Comparison of ENCODE assay signal across 4 worm cellular contexts in the genomic region with DNA sequence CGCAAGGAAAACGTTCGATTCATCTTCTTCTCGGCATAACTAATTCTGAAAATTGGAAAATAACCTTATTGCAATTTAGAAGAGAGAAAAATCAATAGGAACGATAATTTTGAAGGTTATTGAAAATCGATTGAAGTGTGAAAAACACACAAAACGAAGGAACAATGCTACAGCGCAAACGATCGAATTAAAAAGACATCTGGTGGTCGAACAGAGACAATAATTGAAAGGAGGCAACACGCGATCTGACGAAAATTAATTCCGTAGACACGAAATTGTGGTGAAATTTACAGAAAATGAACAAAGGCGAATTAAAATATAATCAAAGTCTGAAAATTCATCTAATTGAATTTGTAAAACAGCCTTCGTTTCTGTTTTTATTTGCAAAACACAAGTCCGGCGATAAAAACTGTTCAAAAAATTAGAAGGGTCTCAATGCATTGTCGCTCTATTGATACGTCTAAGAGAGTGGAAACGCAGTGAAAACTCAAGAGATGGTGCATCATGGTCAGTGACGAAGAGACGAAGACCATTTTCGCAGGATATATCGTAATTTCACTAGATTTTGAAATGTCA.
TF ChIP-seq lines count a peak whose summit lies in the region.

A gene (minus strand): TSS at position 51 of the 576 bp plus-strand sequence.

TF ChIP-seq in whole organism, L2 larva, 48 proteins besides CTCF, POLR2A, EP300 and RAD21 (continues in another document):
- TF ChIP-seq nhr-12 (tag; optimal IDR thresholded peaks at IDR 0.05; lab: Kevin White, UChicago): no peak
- TF ChIP-seq mbf-1 (tag; optimal IDR thresholded peaks at IDR 0.05; lab: Kevin White, UChicago): no peak
- no peak for TF ChIP-seq skn-1 (tag; optimal IDR thresholded peaks at IDR 0.05; lab: Kevin White, UChicago)
- no peak for TF ChIP-seq nhr-10 (tag; optimal IDR thresholded peaks at IDR 0.05; lab: Kevin White, UChicago)
- peak; percentile 37 for TF ChIP-seq Y55F3AM.14 (GFP tag; optimal IDR thresholded peaks at IDR 0.05; lab: Kevin White, UChicago)
- TF ChIP-seq sma-9 (GFP tag; optimal IDR thresholded peaks at IDR 0.05; lab: Kevin White, UChicago): peak; percentile 62
- TF ChIP-seq sma-9 (tag; optimal IDR thresholded peaks at IDR 0.05; lab: Kevin White, UChicago): no peak
- TF ChIP-seq nhr-23 (tag; optimal IDR thresholded peaks at IDR 0.05; lab: Kevin White, UChicago): no peak
- no peak for TF ChIP-seq lin-39 (tag; optimal IDR thresholded peaks at IDR 0.05; lab: Kevin White, UChicago)
- peak; percentile 74 for TF ChIP-seq crh-2 (tag; optimal IDR thresholded peaks at IDR 0.05; lab: Kevin White, UChicago)
- TF ChIP-seq nhr-129 (tag; optimal IDR thresholded peaks at IDR 0.05; lab: Kevin White, UChicago): peak; percentile 90
- TF ChIP-seq ZK546.5 (tag; optimal IDR thresholded peaks at IDR 0.05; lab: Kevin White, UChicago): no peak
- no peak for TF ChIP-seq unc-62 (GFP tag; optimal IDR thresholded peaks at IDR 0.05; lab: Kevin White, UChicago)
- peak; percentile 38 to 85 for TF ChIP-seq lsy-2 (tag; optimal IDR thresholded peaks at IDR 0.05; lab: Kevin White, UChicago)
- no peak for TF ChIP-seq dmd-4 (tag; optimal IDR thresholded peaks at IDR 0.05; lab: Kevin White, UChicago)
- peak; percentile 55 for TF ChIP-seq egl-27 (tag; optimal IDR thresholded peaks at IDR 0.05; lab: Kevin White, UChicago)
- no peak for TF ChIP-seq nhr-77 (tag; optimal IDR thresholded peaks at IDR 0.05; lab: Kevin White, UChicago)
- TF ChIP-seq C34F6.9 (tag; optimal IDR thresholded peaks at IDR 0.05; lab: Kevin White, UChicago): peak; percentile 93
- TF ChIP-seq alr-1 (tag; optimal IDR thresholded peaks at IDR 0.05; lab: Kevin White, UChicago): no peak
- no peak for TF ChIP-seq nhr-11 (tag; optimal IDR thresholded peaks at IDR 0.05; lab: Kevin White, UChicago)
- TF ChIP-seq sma-3 (GFP tag; optimal IDR thresholded peaks at IDR 0.05; lab: Kevin White, UChicago): peak; percentile 93
- TF ChIP-seq lin-13 (GFP tag; optimal IDR thresholded peaks at IDR 0.05; lab: Kevin White, UChicago): peak; percentile 84

TF ChIP-seq in whole organism, L4 larva, 104 proteins besides CTCF, POLR2A, EP300 and RAD21 (continues in another document):
- TF ChIP-seq nhr-25 (tag; optimal IDR thresholded peaks at IDR 0.05; lab: Kevin White, UChicago; ENCODE audit: borderline replicate concordance, insufficient read depth) (peak; percentile 62), cey-2 (tag; optimal IDR thresholded peaks at IDR 0.05; lab: Kevin White, UChicago; ENCODE audit: borderline replicate concordance, insufficient read depth) (no peak), dmd-8 (GFP tag; IDR thresholded peaks at IDR 0.05; lab: Robert Waterston, UW) (no peak), dve-1 (tag; optimal IDR thresholded peaks at IDR 0.05; lab: Kevin White, UChicago; ENCODE audit: insufficient read depth) (peak; percentile 74), Y5F2A.4 (GFP tag; optimal IDR thresholded peaks at IDR 0.05; lab: Kevin White, UChicago) (no peak), lin-39 (tag; optimal IDR thresholded peaks at IDR 0.05; lab: Kevin White, UChicago) (no peak), ztf-11 (tag; optimal IDR thresholded peaks at IDR 0.05; lab: Kevin White, UChicago) (no peak), spr-1 (tag; optimal IDR thresholded peaks at IDR 0.05; lab: Kevin White, UChicago) (no peak), F26F4.8 (GFP tag; conservative IDR thresholded peaks at IDR 0.05; lab: Robert Waterston, UW) (no peak), mep-1 (tag; optimal IDR thresholded peaks at IDR 0.05; lab: Kevin White, UChicago) (peak; percentile 90), Y48G9A.11 (GFP tag; IDR thresholded peaks at IDR 0.05; lab: Robert Waterston, UW) (0 out of 2 replicates have a peak, but pooled peaks have one; percentile 45), daf-12 (tag; optimal IDR thresholded peaks at IDR 0.05; lab: Kevin White, UChicago) (no peak), lsy-2 (tag; optimal IDR thresholded peaks at IDR 0.05; lab: Kevin White, UChicago) (peak; percentile 38 to 83), madf-9 (GFP tag; conservative IDR thresholded peaks at IDR 0.05; lab: Robert Waterston, UW) (no peak), skn-1 (tag; optimal IDR thresholded peaks at IDR 0.05; lab: Kevin White, UChicago) (no peak), set-16 (GFP tag; IDR thresholded peaks at IDR 0.05; lab: Robert Waterston, UW) (no peak), unc-39 (tag; optimal IDR thresholded peaks at IDR 0.05; lab: Kevin White, UChicago) (no peak), F44E2.7 (GFP tag; IDR thresholded peaks at IDR 0.05; lab: Robert Waterston, UW) (no peak), T26A8.4 (GFP tag; IDR thresholded peaks at IDR 0.05; lab: Robert Waterston, UW) (no peak), mxl-2 (GFP tag; conservative IDR thresholded peaks at IDR 0.05; lab: Robert Waterston, UW) (no peak), rbr-2 (tag; optimal IDR thresholded peaks at IDR 0.05; lab: Kevin White, UChicago) (peak; percentile 68), ceh-82 (tag; optimal IDR thresholded peaks at IDR 0.05; lab: Kevin White, UChicago) (no peak)

TF ChIP-seq in whole organism, late embryonic, 69 proteins besides CTCF, POLR2A, EP300 and RAD21 (continues in another document):
- peak; percentile 66 for TF ChIP-seq hlh-15 (tag; optimal IDR thresholded peaks at IDR 0.05; lab: Kevin White, UChicago)
- TF ChIP-seq ztf-16 (tag; optimal IDR thresholded peaks at IDR 0.05; lab: Kevin White, UChicago): peak; percentile 70
- peak; percentile 90 for TF ChIP-seq elt-2 (tag; optimal IDR thresholded peaks at IDR 0.05; lab: Kevin White, UChicago)
- peak; percentile 91 for TF ChIP-seq F13H6.1 (tag; optimal IDR thresholded peaks at IDR 0.05; lab: Kevin White, UChicago)
- peak; percentile 0 for TF ChIP-seq sox-4 (tag; optimal IDR thresholded peaks at IDR 0.05; lab: Kevin White, UChicago)
- peak; percentile 64 for TF ChIP-seq pqm-1 (tag; optimal IDR thresholded peaks at IDR 0.05; lab: Kevin White, UChicago)
- TF ChIP-seq pax-1 (tag; optimal IDR thresholded peaks at IDR 0.05; lab: Kevin White, UChicago): peak; percentile 42
- TF ChIP-seq mec-3 (tag; optimal IDR thresholded peaks at IDR 0.05; lab: Kevin White, UChicago; ENCODE audit: borderline replicate concordance): peak; percentile 87
- no peak for TF ChIP-seq elt-4 (tag; optimal IDR thresholded peaks at IDR 0.05; lab: Kevin White, UChicago)
- TF ChIP-seq fkh-6 (tag; optimal IDR thresholded peaks at IDR 0.05; lab: Kevin White, UChicago): peak; percentile 75
- peak; percentile 39 for TF ChIP-seq gmeb-2 (tag; optimal IDR thresholded peaks at IDR 0.05; lab: Kevin White, UChicago)
- TF ChIP-seq hlh-13 (GFP tag; optimal IDR thresholded peaks at IDR 0.05; lab: Kevin White, UChicago): no peak
- TF ChIP-seq ref-2 (tag; optimal IDR thresholded peaks at IDR 0.05; lab: Kevin White, UChicago): peak; percentile 97
- no peak for TF ChIP-seq ceh-24 (tag; optimal IDR thresholded peaks at IDR 0.05; lab: Kevin White, UChicago)
- peak; percentile 90 for TF ChIP-seq tbx-7 (tag; optimal IDR thresholded peaks at IDR 0.05; lab: Kevin White, UChicago)
- TF ChIP-seq dve-1 (tag; optimal IDR thresholded peaks at IDR 0.05; lab: Kevin White, UChicago): peak; percentile 19
- peak; percentile 92 for TF ChIP-seq unc-42 (tag; optimal IDR thresholded peaks at IDR 0.05; lab: Kevin White, UChicago)
- TF ChIP-seq zip-5 (tag; optimal IDR thresholded peaks at IDR 0.05; lab: Kevin White, UChicago): peak; percentile 94
- no peak for TF ChIP-seq Y22D7AL.16 (tag; optimal IDR thresholded peaks at IDR 0.05; lab: Kevin White, UChicago)
- no peak for TF ChIP-seq ceh-45 (GFP tag; IDR thresholded peaks at IDR 0.05; lab: Robert Waterston, UW)
- peak; percentile 77 for TF ChIP-seq ahr-1 (tag; optimal IDR thresholded peaks at IDR 0.05; lab: Kevin White, UChicago)
- no peak for TF ChIP-seq sox-2 (GFP tag; IDR thresholded peaks at IDR 0.05; lab: Robert Waterston, UW)
- peak; percentile 44 for TF ChIP-seq pha-2 (tag; optimal IDR thresholded peaks at IDR 0.05; lab: Kevin White, UChicago)

TF ChIP-seq in whole organism, mixed stage, embryonic, 35 proteins besides CTCF, POLR2A, EP300 and RAD21 (continues in another document):
- TF ChIP-seq unc-120 (tag; optimal IDR thresholded peaks at IDR 0.05; lab: Kevin White, UChicago; ENCODE audit: poor library complexity, severe bottlenecking): no peak
- TF ChIP-seq hlh-1 (tag; optimal IDR thresholded peaks at IDR 0.05; lab: Kevin White, UChicago): no peak
- no peak for TF ChIP-seq unc-39 (tag; optimal IDR thresholded peaks at IDR 0.05; lab: Kevin White, UChicago)
- TF ChIP-seq mls-2 (tag; optimal IDR thresholded peaks at IDR 0.05; lab: Kevin White, UChicago): peak; percentile 82
- peak; percentile 71 for TF ChIP-seq lsy-2 (tag; optimal IDR thresholded peaks at IDR 0.05; lab: Kevin White, UChicago)
- TF ChIP-seq flh-1 (GFP tag; optimal IDR thresholded peaks at IDR 0.05; lab: Kevin White, UChicago): no peak
- no peak for TF ChIP-seq ceh-43 (GFP tag; optimal IDR thresholded peaks at IDR 0.05; lab: Kevin White, UChicago)
- TF ChIP-seq drap-1 (GFP tag; optimal IDR thresholded peaks at IDR 0.05; lab: Kevin White, UChicago): peak; percentile 64
- TF ChIP-seq zip-8 (tag; optimal IDR thresholded peaks at IDR 0.05; lab: Kevin White, UChicago): no peak
- peak; percentile 15 for TF ChIP-seq lin-13 (tag; optimal IDR thresholded peaks at IDR 0.05; lab: Kevin White, UChicago)
- TF ChIP-seq ceh-83 (GFP tag; optimal IDR thresholded peaks at IDR 0.05; lab: Kevin White, UChicago): peak; percentile 77
- no peak for TF ChIP-seq elt-1 (tag; optimal IDR thresholded peaks at IDR 0.05; lab: Kevin White, UChicago; ENCODE audit: borderline replicate concordance, insufficient read depth)
- no peak for TF ChIP-seq ham-2 (GFP tag; optimal IDR thresholded peaks at IDR 0.05; lab: Kevin White, UChicago)
- TF ChIP-seq cnd-1 (tag; optimal IDR thresholded peaks at IDR 0.05; lab: Kevin White, UChicago): peak; percentile 76
- peak; percentile 58 for TF ChIP-seq nhr-2 (tag; optimal IDR thresholded peaks at IDR 0.05; lab: Kevin White, UChicago)
- no peak for TF ChIP-seq elt-3 (tag; optimal IDR thresholded peaks at IDR 0.05; lab: Kevin White, UChicago)
- TF ChIP-seq unc-62 (GFP tag; optimal IDR thresholded peaks at IDR 0.05; lab: Kevin White, UChicago): peak; percentile 61
- no peak for TF ChIP-seq nhr-28 (tag; optimal IDR thresholded peaks at IDR 0.05; lab: Kevin White, UChicago)
- no peak for TF ChIP-seq mab-5 (tag; optimal IDR thresholded peaks at IDR 0.05; lab: Kevin White, UChicago)
- TF ChIP-seq tbx-8 (GFP tag; optimal IDR thresholded peaks at IDR 0.05; lab: Kevin White, UChicago): no peak
- TF ChIP-seq sem-2 (GFP tag; optimal IDR thresholded peaks at IDR 0.05; lab: Kevin White, UChicago): peak; percentile 13
- TF ChIP-seq M03D4.4 (tag; optimal IDR thresholded peaks at IDR 0.05; lab: Kevin White, UChicago): no peak
- no peak for TF ChIP-seq bed-3 (GFP tag; optimal IDR thresholded peaks at IDR 0.05; lab: Kevin White, UChicago)
- peak; percentile 73 for TF ChIP-seq ceh-39 (tag; optimal IDR thresholded peaks at IDR 0.05; lab: Kevin White, UChicago)
- TF ChIP-seq sptf-1 (tag; optimal IDR thresholded peaks at IDR 0.05; lab: Kevin White, UChicago): peak; percentile 87
- peak; percentile 93 for TF ChIP-seq ces-1 (GFP tag; optimal IDR thresholded peaks at IDR 0.05; lab: Kevin White, UChicago)
- TF ChIP-seq nhr-76 (tag; optimal IDR thresholded peaks at IDR 0.05; lab: Kevin White, UChicago): no peak
